Fruit fly (Drosophila melanogaster) whole organism, prepupa: ENCODE results near the gene HDAC1.

ENCODE experiments used
- Blimp-1 ChIP-seq: fragments of 200-800 bp; sonication (Bioruptor generic); optimal IDR thresholded peaks from 3 replicates; lab custom pipeline; 2017; ENCODE audit warnings: missing biosample characterization, missing genetic modification characterization, mild to moderate bottlenecking, moderate library complexity, missing genetic modification reagents
- CG10631 ChIP-seq: fragments of 200-800 bp; sonication (Bioruptor generic); optimal IDR thresholded peaks from 2 replicates; lab custom pipeline; 2016; ENCODE audit warnings: missing biosample characterization, missing genetic modification characterization
- CG11294 ChIP-seq: fragments of 200-800 bp; sonication (Bioruptor generic); IDR thresholded peaks from 2 replicates; pipeline ENCODE4 v1.3.6; 2022; ENCODE audit warnings: missing biosample characterization, missing genetic modification characterization
- CG11762 ChIP-seq: fragments of 200-800 bp; sonication (Bioruptor generic); optimal IDR thresholded peaks from 3 replicates; lab custom pipeline; 2016; ENCODE audit warnings: missing biosample characterization, missing genetic modification characterization; ENCODE audit not compliant: insufficient read depth
- CG11902 ChIP-seq: fragments of 200-800 bp; sonication (Bioruptor generic); optimal IDR thresholded peaks from 3 replicates; lab custom pipeline; 2016; ENCODE audit warnings: missing biosample characterization, missing genetic modification characterization
- CG1621 ChIP-seq: fragments of 200-800 bp; sonication (Bioruptor generic); optimal IDR thresholded peaks from 3 replicates; lab custom pipeline; 2018; ENCODE audit warnings: missing biosample characterization, mild to moderate bottlenecking, missing genetic modification characterization
- CG16779 ChIP-seq: fragments of 200-800 bp; sonication (Bioruptor generic); optimal IDR thresholded peaks from 3 replicates; lab custom pipeline; 2017; ENCODE audit warnings: missing biosample characterization, mild to moderate bottlenecking, missing genetic modification characterization
- CG3032 ChIP-seq: fragments of 200-800 bp; optimal IDR thresholded peaks from 2 replicates; lab custom pipeline; 2019; ENCODE audit warnings: missing biosample characterization, mild to moderate bottlenecking, missing genetic modification characterization, moderate library complexity
- CG31627 ChIP-seq: fragments of 200-800 bp; sonication (Bioruptor generic); optimal IDR thresholded peaks from 3 replicates; lab custom pipeline; 2016; ENCODE audit warnings: missing biosample characterization, missing genetic modification characterization
- CG32006 ChIP-seq: fragments of 200-800 bp; sonication (Bioruptor generic); optimal IDR thresholded peaks from 3 replicates; lab custom pipeline; 2017; ENCODE audit warnings: missing biosample characterization, mild to moderate bottlenecking, missing genetic modification characterization
- CG34406 ChIP-seq: fragments of 200-800 bp; sonication (Bioruptor generic); optimal IDR thresholded peaks from 3 replicates; lab custom pipeline; 2016; ENCODE audit warnings: missing biosample characterization, missing genetic modification characterization
- CG3919 ChIP-seq: fragments of 200-800 bp; sonication (Bioruptor generic); optimal IDR thresholded peaks from 3 replicates; lab custom pipeline; 2016; ENCODE audit warnings: missing biosample characterization, missing genetic modification characterization
- CG4318 ChIP-seq: fragments of 200-800 bp; sonication (Bioruptor generic); optimal IDR thresholded peaks from 3 replicates; lab custom pipeline; 2017; ENCODE audit warnings: missing biosample characterization, mild to moderate bottlenecking, missing genetic modification characterization
- CG6163 ChIP-seq: fragments of 200-800 bp; sonication (Bioruptor generic); IDR thresholded peaks from 3 replicates; pipeline ENCODE4 v1.3.6; 2022; ENCODE audit warnings: missing biosample characterization, missing genetic modification characterization
- CG6792 ChIP-seq: fragments of 200-800 bp; sonication (Bioruptor generic); optimal IDR thresholded peaks from 3 replicates; lab custom pipeline; 2016; ENCODE audit warnings: missing biosample characterization, missing genetic modification characterization
- CG6854 ChIP-seq: fragments of 200-800 bp; sonication (Bioruptor generic); optimal IDR thresholded peaks from 2 replicates; lab custom pipeline; 2017; ENCODE audit warnings: missing biosample characterization, mild to moderate bottlenecking, missing genetic modification characterization
- CG8119 ChIP-seq: fragments of 200-800 bp; sonication (Bioruptor generic); IDR thresholded peaks from 3 replicates; pipeline ENCODE4 v1.3.6; 2022; ENCODE audit warnings: missing biosample characterization, missing genetic modification characterization
- CG8319 ChIP-seq: fragments of 200-800 bp; sonication (Bioruptor generic); optimal IDR thresholded peaks from 3 replicates; lab custom pipeline; 2016; ENCODE audit warnings: missing biosample characterization, missing genetic modification characterization
- CG8632 ChIP-seq: fragments of 200-800 bp; sonication (Bioruptor generic); optimal IDR thresholded peaks from 3 replicates; lab custom pipeline; 2016; ENCODE audit warnings: missing biosample characterization, missing genetic modification characterization
- CG9139 ChIP-seq: fragments of 200-800 bp; sonication (Bioruptor generic); optimal IDR thresholded peaks from 3 replicates; lab custom pipeline; 2017; ENCODE audit warnings: missing biosample characterization, mild to moderate bottlenecking, missing genetic modification characterization
- Eip75B ChIP-seq: fragments of 200-800 bp; sonication (Bioruptor generic); optimal IDR thresholded peaks from 3 replicates; lab custom pipeline; 2016; ENCODE audit warnings: missing biosample characterization, missing genetic modification characterization
- Eip93F ChIP-seq: fragments of 200-800 bp; sonication (Bioruptor generic); optimal IDR thresholded peaks from 2 replicates; lab custom pipeline; 2016; ENCODE audit warnings: missing biosample characterization, mild to moderate bottlenecking, missing genetic modification characterization
- Ets21C ChIP-seq: fragments of 200-800 bp; sonication (Bioruptor generic); optimal IDR thresholded peaks from 3 replicates; lab custom pipeline; 2016; ENCODE audit warnings: missing biosample characterization, missing genetic modification characterization
- Ets96B ChIP-seq: fragments of 200-800 bp; optimal IDR thresholded peaks from 2 replicates; lab custom pipeline; 2019; ENCODE audit warnings: missing biosample characterization, mild to moderate bottlenecking, missing genetic modification characterization, moderate library complexity
- Gug ChIP-seq: fragments of 200-800 bp; sonication (Bioruptor generic); IDR thresholded peaks from 2 replicates; pipeline ENCODE4 v1.3.6; 2022; ENCODE audit warnings: missing biosample characterization, missing genetic modification characterization
- Hr38 ChIP-seq: sonication (Bioruptor generic); optimal IDR thresholded peaks from 2 replicates; lab custom pipeline; 2016; ENCODE audit warnings: missing biosample characterization, missing genetic modification characterization
- Hr39 ChIP-seq: fragments of 200-800 bp; sonication (Bioruptor generic); optimal IDR thresholded peaks from 2 replicates; lab custom pipeline; 2016; ENCODE audit warnings: missing biosample characterization, missing genetic modification characterization
- Hr4 ChIP-seq: fragments of 200-800 bp; sonication (Bioruptor generic); optimal IDR thresholded peaks from 3 replicates; lab custom pipeline; 2016; ENCODE audit warnings: missing biosample characterization, missing genetic modification characterization
- Met ChIP-seq: fragments of 200-800 bp; sonication (Bioruptor generic); optimal IDR thresholded peaks from 3 replicates; lab custom pipeline; 2016; ENCODE audit warnings: missing biosample characterization, missing genetic modification characterization
- OdsH ChIP-seq: fragments of 200-800 bp; sonication (Bioruptor generic); optimal IDR thresholded peaks from 3 replicates; lab custom pipeline; 2016; ENCODE audit warnings: missing biosample characterization, missing genetic modification characterization
- Smox ChIP-seq: fragments of 200-800 bp; sonication (Bioruptor generic); optimal IDR thresholded peaks from 3 replicates; lab custom pipeline; 2016; ENCODE audit warnings: missing biosample characterization, missing genetic modification characterization
- Sox102F ChIP-seq: fragments of 200-800 bp; sonication (Bioruptor generic); optimal IDR thresholded peaks from 2 replicates; lab custom pipeline; 2016; ENCODE audit warnings: missing biosample characterization, mild to moderate bottlenecking, missing genetic modification characterization
- Sox15 ChIP-seq: fragments of 200-800 bp; sonication (Bioruptor generic); optimal IDR thresholded peaks from 3 replicates; lab custom pipeline; 2016; ENCODE audit warnings: missing biosample characterization, missing genetic modification characterization
- achi ChIP-seq: fragments of 200-800 bp; sonication (Bioruptor generic); optimal IDR thresholded peaks from 3 replicates; lab custom pipeline; 2016; ENCODE audit warnings: missing biosample characterization, missing genetic modification characterization
- cyc ChIP-seq: fragments of 200-800 bp; sonication (Bioruptor generic); optimal IDR thresholded peaks from 3 replicates; lab custom pipeline; 2016; ENCODE audit warnings: missing biosample characterization, missing genetic modification characterization
- dac ChIP-seq: fragments of 200-800 bp; sonication (Bioruptor generic); optimal IDR thresholded peaks from 2 replicates; lab custom pipeline; 2017; ENCODE audit warnings: missing biosample characterization, mild to moderate bottlenecking, missing genetic modification characterization
- dsx ChIP-seq: fragments of 200-800 bp; optimal IDR thresholded peaks from 3 replicates; lab custom pipeline; 2019; ENCODE audit warnings: missing biosample characterization, mild to moderate bottlenecking, missing genetic modification characterization, moderate library complexity; ENCODE audit not compliant: poor library complexity, severe bottlenecking
- eg ChIP-seq: fragments of 200-800 bp; sonication (Bioruptor generic); IDR thresholded peaks from 3 replicates; pipeline ENCODE4 v1.3.6; 2022; ENCODE audit warnings: missing biosample characterization, missing genetic modification characterization
- esn ChIP-seq: fragments of 200-800 bp; sonication (Bioruptor generic); optimal IDR thresholded peaks from 2 replicates; lab custom pipeline; 2016; ENCODE audit warnings: missing biosample characterization, mild to moderate bottlenecking, missing genetic modification characterization, moderate library complexity
- fd59A ChIP-seq: fragments of 200-800 bp; sonication (Bioruptor generic); optimal IDR thresholded peaks from 2 replicates; lab custom pipeline; 2017; ENCODE audit warnings: missing biosample characterization, mild to moderate bottlenecking, missing genetic modification characterization, missing genetic modification reagents
- fd85E ChIP-seq: fragments of 200-800 bp; sonication (Bioruptor generic); optimal IDR thresholded peaks from 3 replicates; lab custom pipeline; 2016; ENCODE audit warnings: missing biosample characterization, missing genetic modification characterization
- fkh ChIP-seq: fragments of 200-800 bp; sonication (Bioruptor generic); optimal IDR thresholded peaks from 3 replicates; lab custom pipeline; 2017; ENCODE audit warnings: missing biosample characterization, mild to moderate bottlenecking, missing genetic modification characterization, moderate library complexity
- lz ChIP-seq: fragments of 200-800 bp; sonication (Bioruptor generic); optimal IDR thresholded peaks from 3 replicates; lab custom pipeline; 2016; ENCODE audit warnings: missing biosample characterization, missing genetic modification characterization
- pdm3 ChIP-seq: fragments of 200-800 bp; sonication (Bioruptor generic); optimal IDR thresholded peaks from 3 replicates; lab custom pipeline; 2016; ENCODE audit warnings: missing biosample characterization, missing genetic modification characterization
- salr ChIP-seq, 2 experiments: fragments of 200-800 bp; sonication (Bioruptor generic); optimal IDR thresholded peaks; 3 replicates each; lab custom pipeline; 2016 to 2018; ENCODE audit warnings: missing biosample characterization in 2 of 2, missing genetic modification characterization in 2 of 2, mild to moderate bottlenecking in 1 of 2
- spab ChIP-seq: fragments of 200-800 bp; sonication (Bioruptor generic); optimal IDR thresholded peaks from 2 replicates; lab custom pipeline; 2017; ENCODE audit warnings: missing biosample characterization, mild to moderate bottlenecking, missing genetic modification characterization, missing genetic modification reagents
- ss ChIP-seq, 2 experiments: fragments of 200-800 bp; sonication (Bioruptor generic); optimal IDR thresholded peaks; 2 replicates in 1 of 2; 3 replicates in 1 of 2; lab custom pipeline; 2017 to 2018; ENCODE audit warnings: mild to moderate bottlenecking in 2 of 2, missing biosample characterization in 2 of 2, missing genetic modification characterization in 2 of 2, moderate library complexity in 1 of 2
- svp ChIP-seq: fragments of 200-800 bp; sonication (Bioruptor generic); peaks from one replicate; lab custom pipeline; 2016; ENCODE audit warnings: missing biosample characterization, missing genetic modification characterization
- topi ChIP-seq: fragments of 200-800 bp; sonication (Bioruptor generic); optimal IDR thresholded peaks from 3 replicates; lab custom pipeline; 2016; ENCODE audit warnings: missing biosample characterization, missing genetic modification characterization

Gene HDAC1

dm6 chr3L:4607653-4608052 is 18.9 kb upstream of the HDAC1 start (continued):
- TF ChIP-seq Met (peak; percentile 60), CG4318 (GFP tag; lab: Kevin White, UChicago) (peak; percentile 55), CG11294 (GFP tag; lab: Robert Waterston, UW) (peak; percentile 74), dsx (peak; percentile 19), Blimp-1 (GFP tag; lab: Kevin White, UChicago) (peak; percentile 15), eg (GFP tag; lab: Robert Waterston, UW) (peak; percentile 90), Eip75B (peak; percentile 51), Sox15 (GFP tag; lab: Kevin White, UChicago) (peak; percentile 40), salr (GFP tag; optimal IDR thresholded peaks at IDR 0.05; lab: Kevin White, UChicago) (peak in 1 of 2 experiments; percentile 67), CG6163 (GFP tag; lab: Robert Waterston, UW) (peak; percentile 85), Hr4 (GFP tag; lab: Kevin White, UChicago) (peak; percentile 87), Hr39 (GFP tag; lab: Kevin White, UChicago) (peak; percentile 60), CG3919 (GFP tag; lab: Kevin White, UChicago) (peak; percentile 76), Smox (peak; percentile 59), CG31627 (GFP tag; lab: Kevin White, UChicago) (peak; percentile 68), svp (GFP tag; lab: Kevin White, UChicago) (peak; percentile 84), CG11762 (GFP tag; lab: Kevin White, UChicago) (peak; percentile 53), CG10631 (peak; percentile 68), Eip93F (no peak)

DNA sequence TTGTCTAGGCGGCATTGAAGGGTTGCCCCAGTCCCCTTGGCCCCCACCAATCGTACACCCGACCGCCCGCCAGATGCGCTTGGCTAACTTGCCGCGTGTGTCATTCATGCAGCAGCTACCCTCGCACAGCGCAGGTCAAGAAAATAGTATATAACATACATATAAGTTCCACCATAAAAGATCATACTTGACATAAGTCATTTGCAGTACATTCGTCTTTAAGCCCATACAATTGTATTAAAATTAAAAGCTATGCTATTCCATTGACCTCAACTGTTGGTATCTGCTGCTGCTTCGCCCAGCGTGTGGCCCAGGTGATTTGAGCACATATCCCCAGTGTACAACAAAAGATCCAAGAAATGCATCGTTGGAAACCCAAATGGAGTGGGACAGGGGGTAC is 15.2 kb upstream of the HDAC1 start:
- TF ChIP-seq eg (GFP tag; lab: Robert Waterston, UW) = peak; percentile 93
- TF ChIP-seq ss (GFP tag; optimal IDR thresholded peaks at IDR 0.05; lab: Kevin White, UChicago) = peak; percentile 77 to 82
- TF ChIP-seq CG3032 (tag; lab: Kevin White, UChicago) = peak; percentile 80
- peak; percentile 74 for TF ChIP-seq fd59A
- peak; percentile 89 for TF ChIP-seq CG8119
- TF ChIP-seq pdm3 (GFP tag; lab: Kevin White, UChicago) = peak; percentile 82
- peak; percentile 80 for TF ChIP-seq CG9139 (GFP tag; lab: Kevin White, UChicago)
- TF ChIP-seq Gug (GFP tag; lab: Robert Waterston, UW) = peak; percentile 83
- TF ChIP-seq CG11762 (GFP tag; lab: Kevin White, UChicago) = peak; percentile 82
- peak; percentile 26 for TF ChIP-seq fd85E (GFP tag; lab: Kevin White, UChicago)
- no peak for TF ChIP-seq Eip93F
- peak; percentile 90 for TF ChIP-seq CG3919 (GFP tag; lab: Kevin White, UChicago)
- TF ChIP-seq CG16779 = peak; percentile 48
- no peak for TF ChIP-seq fkh (GFP tag; lab: Kevin White, UChicago)
- TF ChIP-seq topi (GFP tag; lab: Kevin White, UChicago) = peak; percentile 72
- TF ChIP-seq CG11902 = peak; percentile 64
- peak; percentile 58 for TF ChIP-seq Smox
- peak; percentile 79 for TF ChIP-seq CG6792 (GFP tag; lab: Kevin White, UChicago)
- peak; percentile 55 for TF ChIP-seq lz (GFP tag; lab: Kevin White, UChicago)
- peak; percentile 62 to 79 for TF ChIP-seq salr (GFP tag; optimal IDR thresholded peaks at IDR 0.05; lab: Kevin White, UChicago)
- TF ChIP-seq Hr4 (GFP tag; lab: Kevin White, UChicago) = peak; percentile 88
- TF ChIP-seq OdsH (GFP tag; lab: Kevin White, UChicago) = peak; percentile 88
- no peak for TF ChIP-seq CG6854 (GFP tag; lab: Kevin White, UChicago)
- peak; percentile 70 for TF ChIP-seq Hr39 (GFP tag; lab: Kevin White, UChicago)
- peak; percentile 79 for TF ChIP-seq CG34406 (GFP tag; lab: Kevin White, UChicago)
- TF ChIP-seq CG8319 (GFP tag; lab: Kevin White, UChicago) = peak; percentile 55
- peak; percentile 67 for TF ChIP-seq dac (GFP tag; lab: Kevin White, UChicago)
- peak; percentile 29 for TF ChIP-seq Sox102F (GFP tag; lab: Kevin White, UChicago)
- TF ChIP-seq Blimp-1 (GFP tag; lab: Kevin White, UChicago) = no peak
- TF ChIP-seq Hr38 (GFP tag; lab: Kevin White, UChicago) = no peak
- peak; percentile 84 for TF ChIP-seq CG1621
- peak; percentile 81 for TF ChIP-seq Ets96B (tag; lab: Kevin White, UChicago)
- TF ChIP-seq esn (GFP tag; lab: Kevin White, UChicago) = peak; percentile 65
- TF ChIP-seq Met = peak; percentile 61
- peak; percentile 40 for TF ChIP-seq Ets21C (GFP tag; lab: Kevin White, UChicago)
- TF ChIP-seq achi (GFP tag; lab: Kevin White, UChicago) = peak; percentile 82
- peak; percentile 73 for TF ChIP-seq cyc
- TF ChIP-seq CG32006 = peak; percentile 86
- peak; percentile 79 for TF ChIP-seq spab (GFP tag; lab: Kevin White, UChicago)
- TF ChIP-seq CG8632 (GFP tag; lab: Kevin White, UChicago) = peak; percentile 71
